Fruit fly (Drosophila melanogaster) whole organism, embryonic: Measurements from ENCODE around the gene Bsg.

Experiments
- ATbp ChIP-seq: fragments of 200-800 bp; sonication (Bioruptor generic); optimal IDR thresholded peaks from 2 replicates; lab custom pipeline; 2017; ENCODE audit warnings: missing biosample characterization, mild to moderate bottlenecking, missing genetic modification characterization, missing genetic modification reagents
- Atf6 ChIP-seq: fragments of 200-800 bp; sonication (Bioruptor generic); IDR thresholded peaks from 2 replicates; pipeline ENCODE4 v1.3.6; 2022; ENCODE audit warnings: missing biosample characterization, missing genetic modification characterization
- Bgb ChIP-seq: fragments of 200-800 bp; sonication (Bioruptor generic); IDR thresholded peaks from 2 replicates; pipeline ENCODE4 v1.3.6; 2022; ENCODE audit warnings: missing biosample characterization, missing genetic modification characterization; ENCODE audit not compliant: partially characterized antibody
- CG10321 ChIP-seq: fragments of 200-800 bp; sonication (Bioruptor generic); IDR thresholded peaks from 2 replicates; pipeline ENCODE4 v1.3.6; 2022; ENCODE audit warnings: missing biosample characterization, missing genetic modification characterization
- CG11398 ChIP-seq: fragments of 200-800 bp; sonication (Bioruptor generic); optimal IDR thresholded peaks from 2 replicates; lab custom pipeline; 2016; ENCODE audit warnings: missing biosample characterization, missing genetic modification characterization
- CG11504 ChIP-seq: fragments of 200-800 bp; sonication (Bioruptor generic); optimal IDR thresholded peaks from 3 replicates; lab custom pipeline; 2019; ENCODE audit warnings: missing biosample characterization, mild to moderate bottlenecking, missing genetic modification characterization, moderate library complexity
- CG12071 ChIP-seq: fragments of 200-800 bp; sonication (Bioruptor generic); optimal IDR thresholded peaks from 3 replicates; lab custom pipeline; 2018; ENCODE audit warnings: missing biosample characterization, mild to moderate bottlenecking, missing genetic modification characterization
- CG12391 ChIP-seq: fragments of 200-800 bp; sonication (Bioruptor generic); optimal IDR thresholded peaks from 3 replicates; lab custom pipeline; 2018; ENCODE audit warnings: missing biosample characterization, mild to moderate bottlenecking, missing genetic modification characterization, moderate library complexity
- CG15011 ChIP-seq: fragments of 200-800 bp; sonication (Bioruptor generic); optimal IDR thresholded peaks from 3 replicates; lab custom pipeline; 2018; ENCODE audit warnings: missing biosample characterization, mild to moderate bottlenecking, missing genetic modification characterization
- CG17359 ChIP-seq: fragments of 200-800 bp; sonication (Bioruptor generic); optimal IDR thresholded peaks from 3 replicates; lab custom pipeline; 2018; ENCODE audit warnings: missing biosample characterization, mild to moderate bottlenecking, missing genetic modification characterization, moderate library complexity
- CG2199 ChIP-seq: fragments of 200-800 bp; sonication (Bioruptor generic); IDR thresholded peaks from 3 replicates; pipeline ENCODE4 v1.3.6; 2022; ENCODE audit warnings: missing biosample characterization, missing genetic modification characterization
- CG2202 ChIP-seq: fragments of 200-800 bp; sonication (Bioruptor generic); optimal IDR thresholded peaks from 2 replicates; lab custom pipeline; 2018; ENCODE audit warnings: missing biosample characterization, mild to moderate bottlenecking, missing genetic modification characterization
- CG3163 ChIP-seq: fragments of 200-800 bp; sonication (Bioruptor generic); optimal IDR thresholded peaks from 3 replicates; lab custom pipeline; 2016; ENCODE audit warnings: missing biosample characterization, missing genetic modification characterization
- CG34376 ChIP-seq: fragments of 200-800 bp; sonication (Bioruptor generic); optimal IDR thresholded peaks from 2 replicates; lab custom pipeline; 2018; ENCODE audit warnings: missing biosample characterization, mild to moderate bottlenecking, missing genetic modification characterization
- CG6272 ChIP-seq: fragments of 200-800 bp; sonication (Bioruptor generic); IDR thresholded peaks from 2 replicates; pipeline ENCODE4 v1.3.6; 2022; ENCODE audit warnings: missing biosample characterization, missing genetic modification characterization
- CG7556 ChIP-seq: fragments of 200-800 bp; sonication (Bioruptor generic); optimal IDR thresholded peaks from 2 replicates; lab custom pipeline; 2017; ENCODE audit warnings: missing biosample characterization, mild to moderate bottlenecking, missing genetic modification characterization
- CG9215 ChIP-seq: fragments of 200-800 bp; sonication (Bioruptor generic); IDR thresholded peaks from 2 replicates; pipeline ENCODE4 v1.3.6; 2022; ENCODE audit warnings: missing biosample characterization, missing genetic modification characterization
- CG9797 ChIP-seq: fragments of 200-800 bp; sonication (Bioruptor generic); optimal IDR thresholded peaks from 3 replicates; lab custom pipeline; 2018; ENCODE audit warnings: missing biosample characterization, mild to moderate bottlenecking, missing genetic modification characterization
- CTCF ChIP-seq: fragments of 200-800 bp; sonication (Bioruptor generic); optimal IDR thresholded peaks from 2 replicates; lab custom pipeline; 2017; ENCODE audit warnings: missing biosample characterization, mild to moderate bottlenecking, missing genetic modification characterization, moderate library complexity
- D ChIP-seq, 2 experiments: fragments of 200-800 bp in 1 of 2; fragments of >200 bp in 1 of 2; sonication (Bioruptor generic) in 1 of 2; optimal IDR thresholded peaks; 2 replicates in 1 of 2; 3 replicates in 1 of 2; lab custom pipeline; 2017; ENCODE audit warnings: mild to moderate bottlenecking in 1 of 2, missing biosample characterization in 1 of 2, missing genetic modification characterization in 1 of 2, missing genetic modification reagents in 1 of 2
- D19A ChIP-seq: fragments of 200-800 bp; optimal IDR thresholded peaks from 3 replicates; lab custom pipeline; 2019; ENCODE audit warnings: missing biosample characterization, mild to moderate bottlenecking, missing genetic modification characterization, moderate library complexity
- Dek ChIP-seq: fragments of 200-800 bp; sonication (Bioruptor generic); optimal IDR thresholded peaks from 3 replicates; lab custom pipeline; 2019; ENCODE audit warnings: missing biosample characterization, mild to moderate bottlenecking, missing genetic modification characterization, moderate library complexity
- Dip3 ChIP-seq: fragments of 200-800 bp; sonication (Bioruptor generic); optimal IDR thresholded peaks from 3 replicates; lab custom pipeline; 2016; ENCODE audit warnings: missing biosample characterization, missing genetic modification characterization
- Ets65A ChIP-seq: fragments of 200-800 bp; sonication (Bioruptor generic); peaks from one replicate; lab custom pipeline; 2016; ENCODE audit warnings: missing biosample characterization, missing genetic modification characterization
- Fer3 ChIP-seq: fragments of 200-800 bp; sonication (Bioruptor generic); optimal IDR thresholded peaks from 2 replicates; lab custom pipeline; 2018; ENCODE audit warnings: missing biosample characterization, mild to moderate bottlenecking, missing genetic modification characterization, moderate library complexity
- HLHmδ ChIP-seq: fragments of 200-800 bp; sonication (Bioruptor generic); optimal IDR thresholded peaks from 2 replicates; lab custom pipeline; 2018; ENCODE audit warnings: missing biosample characterization, mild to moderate bottlenecking, missing genetic modification characterization, moderate library complexity
- Mad ChIP-seq: fragments of 200-800 bp; sonication (Bioruptor generic); optimal IDR thresholded peaks from 2 replicates; lab custom pipeline; 2016; ENCODE audit warnings: missing biosample characterization, missing genetic modification characterization
- Max ChIP-seq: fragments of 200-800 bp; sonication (Bioruptor generic); optimal IDR thresholded peaks from 2 replicates; lab custom pipeline; 2016; ENCODE audit warnings: missing biosample characterization, mild to moderate bottlenecking, missing genetic modification characterization
- NC2α ChIP-seq: fragments of 200-800 bp; sonication (Bioruptor generic); optimal IDR thresholded peaks from 2 replicates; lab custom pipeline; 2016; ENCODE audit warnings: missing biosample characterization, missing genetic modification characterization
- NFAT ChIP-seq: fragments of 200-800 bp; sonication (Bioruptor generic); IDR thresholded peaks from 2 replicates; pipeline ENCODE4 v1.3.6; 2022; ENCODE audit warnings: missing biosample characterization, missing genetic modification characterization
- Nf-YA ChIP-seq: fragments of 200-800 bp; sonication (Bioruptor generic); IDR thresholded peaks from 2 replicates; pipeline ENCODE4 v1.3.6; 2022; ENCODE audit warnings: missing biosample characterization, missing genetic modification characterization
- Spps ChIP-seq: fragments of 200-800 bp; sonication (Bioruptor generic); optimal IDR thresholded peaks from 2 replicates; lab custom pipeline; 2018; ENCODE audit warnings: missing biosample characterization, mild to moderate bottlenecking, missing genetic modification characterization
- al ChIP-seq: fragments of 200-800 bp; sonication (Bioruptor generic); IDR thresholded peaks from 2 replicates; pipeline ENCODE4 v1.3.6; 2022; ENCODE audit warnings: missing biosample characterization, missing genetic modification characterization
- bbx ChIP-seq: fragments of 200-800 bp; sonication (Bioruptor generic); IDR thresholded peaks from 2 replicates; pipeline ENCODE4 v1.3.6; 2022; ENCODE audit warnings: missing biosample characterization, missing genetic modification characterization; ENCODE audit not compliant: partially characterized antibody
- bowl ChIP-seq: fragments of 200-800 bp; sonication (Bioruptor generic); IDR thresholded peaks from 2 replicates; pipeline ENCODE4 v1.3.6; 2022; ENCODE audit warnings: missing biosample characterization, missing genetic modification characterization
- dpn ChIP-seq, 2 experiments: fragments of 200-800 bp; sonication (Bioruptor generic); optimal IDR thresholded peaks; 3 replicates each; lab custom pipeline; 2016; ENCODE audit warnings: missing biosample characterization in 2 of 2, missing genetic modification characterization in 2 of 2
- eve ChIP-seq, 2 experiments: fragments of >200 bp; optimal IDR thresholded peaks; 2 replicates each; lab custom pipeline; 2017; ENCODE audit warnings: missing biosample characterization in 2 of 2, missing genetic modification characterization in 2 of 2
- gsb ChIP-seq: fragments of 200-800 bp; sonication (Bioruptor generic); IDR thresholded peaks from 2 replicates; pipeline ENCODE4 v1.3.6; 2022; ENCODE audit warnings: missing biosample characterization, missing genetic modification characterization
- maf-S ChIP-seq: fragments of 200-800 bp; sonication (Bioruptor generic); optimal IDR thresholded peaks from 2 replicates; lab custom pipeline; 2016; ENCODE audit warnings: missing biosample characterization, missing genetic modification characterization
- mld ChIP-seq: fragments of 200-800 bp; sonication (Bioruptor generic); IDR thresholded peaks from 3 replicates; pipeline ENCODE4 v1.3.6; 2022; ENCODE audit warnings: missing biosample characterization, missing genetic modification characterization; ENCODE audit not compliant: partially characterized antibody
- nmo ChIP-seq: fragments of 200-800 bp; sonication (Bioruptor generic); optimal IDR thresholded peaks from 2 replicates; lab custom pipeline; 2018; ENCODE audit warnings: missing biosample characterization, mild to moderate bottlenecking, missing genetic modification characterization, moderate library complexity
- pnt ChIP-seq: fragments of 200-800 bp; sonication (Bioruptor generic); optimal IDR thresholded peaks from 3 replicates; lab custom pipeline; 2016; ENCODE audit warnings: missing biosample characterization, missing genetic modification characterization
- prd ChIP-seq, 3 experiments: fragments of >200 bp in 2 of 3; fragments of 200-800 bp in 1 of 3; sonication (Bioruptor generic) in 1 of 3; optimal IDR thresholded peaks in 2 of 3; IDR thresholded peaks in 1 of 3; 2 replicates in 2 of 3; 3 replicates in 1 of 3; pipeline versions ENCODE4 v1.3.6 to Lab custom; 2017 to 2022; ENCODE audit warnings: missing biosample characterization in 1 of 3, missing genetic modification characterization in 1 of 3
- ranshi ChIP-seq: fragments of 200-800 bp; sonication (Bioruptor generic); IDR thresholded peaks from 2 replicates; pipeline ENCODE4 v1.3.6; 2022; ENCODE audit warnings: missing biosample characterization, missing genetic modification characterization
- seq ChIP-seq: fragments of 200-800 bp; sonication (Bioruptor generic); IDR thresholded peaks from 2 replicates; pipeline ENCODE4 v1.3.6; 2022; ENCODE audit warnings: missing biosample characterization, missing genetic modification characterization
- slbo ChIP-seq: fragments of 200-800 bp; sonication (Bioruptor generic); IDR thresholded peaks from 2 replicates; pipeline ENCODE4 v1.3.6; 2022; ENCODE audit warnings: missing biosample characterization, missing genetic modification characterization
- ssp ChIP-seq: fragments of 200-800 bp; sonication (Bioruptor generic); IDR thresholded peaks from 2 replicates; pipeline ENCODE4 v1.3.6; 2022; ENCODE audit warnings: missing biosample characterization, missing genetic modification characterization
- stc ChIP-seq: fragments of 200-800 bp; sonication (Bioruptor generic); IDR thresholded peaks from 2 replicates; pipeline ENCODE4 v1.3.6; 2022; ENCODE audit warnings: missing biosample characterization, missing genetic modification characterization
- tna ChIP-seq: fragments of 200-800 bp; sonication (Bioruptor generic); IDR thresholded peaks from 2 replicates; pipeline ENCODE4 v1.3.6; 2022; ENCODE audit warnings: missing biosample characterization, missing genetic modification characterization; ENCODE audit not compliant: partially characterized antibody
- tup ChIP-seq: fragments of 200-800 bp; sonication (Bioruptor generic); optimal IDR thresholded peaks from 2 replicates; lab custom pipeline; 2016; ENCODE audit warnings: missing biosample characterization, mild to moderate bottlenecking, missing genetic modification characterization, moderate library complexity
- vfl ChIP-seq: fragments of 200-800 bp; sonication (Bioruptor generic); optimal IDR thresholded peaks from 2 replicates; lab custom pipeline; 2016; ENCODE audit warnings: missing biosample characterization, missing genetic modification characterization
- vnd ChIP-seq: fragments of 200-800 bp; sonication (Bioruptor generic); IDR thresholded peaks from 3 replicates; pipeline ENCODE4 v1.3.6; 2022; ENCODE audit warnings: missing biosample characterization, missing genetic modification characterization; ENCODE audit not compliant: partially characterized antibody

The Bsg gene

DNA sequence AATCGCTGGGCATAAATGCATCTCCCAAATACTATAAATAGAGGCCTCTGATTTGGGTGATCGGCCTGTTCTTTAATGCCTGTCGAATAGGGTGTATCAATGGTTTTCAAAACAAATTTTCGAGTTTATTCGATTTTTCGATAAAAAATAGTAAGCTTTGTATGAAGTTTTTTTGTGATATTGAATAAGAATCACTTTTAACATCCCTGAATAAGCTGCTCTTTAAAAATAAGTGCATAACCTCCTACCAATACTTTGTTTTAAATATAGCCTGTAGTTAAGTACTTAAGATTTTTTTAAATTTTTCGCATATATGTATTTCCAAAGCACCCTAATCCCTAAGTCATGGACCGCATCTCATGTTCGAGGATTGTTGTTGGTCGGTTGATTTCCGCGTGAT, 2.6 kb upstream of the Bsg start (continued):
- TF ChIP-seq Atf6 (GFP tag; lab: Robert Waterston, UW) = no peak
- no peak for TF ChIP-seq CG9797 (GFP tag; lab: Kevin White, UChicago)
- TF ChIP-seq CG2199 = no peak
- TF ChIP-seq Fer3 = no peak
- TF ChIP-seq Bgb = no peak
- peak; percentile 21 for TF ChIP-seq ATbp (GFP tag; lab: Kevin White, UChicago)
- TF ChIP-seq bbx (GFP tag; lab: Robert Waterston, UW) = no peak
- no peak for TF ChIP-seq pnt
- no peak for TF ChIP-seq CG3163
- TF ChIP-seq prd (optimal IDR thresholded peaks at IDR 0.05; lab: Kevin White, UChicago) = no peak
- TF ChIP-seq prd (GFP tag; IDR thresholded peaks at IDR 0.05; lab: Robert Waterston, UW) = no peak
- no peak for TF ChIP-seq CG6272 (GFP tag; lab: Robert Waterston, UW)
- no peak for TF ChIP-seq CG11398 (GFP tag; lab: Kevin White, UChicago)
- TF ChIP-seq maf-S (GFP tag; lab: Kevin White, UChicago) = no peak
- TF ChIP-seq gsb = no peak
- TF ChIP-seq CTCF = no peak
- no peak for TF ChIP-seq CG11504
- no peak for TF ChIP-seq CG12071
- TF ChIP-seq CG7556 = peak; percentile 63
- TF ChIP-seq CG2202 (tag; lab: Kevin White, UChicago) = peak; percentile 59
- TF ChIP-seq Spps (tag; lab: Kevin White, UChicago) = no peak
- TF ChIP-seq CG9215 = no peak
- TF ChIP-seq bowl = no peak
- TF ChIP-seq stc (GFP tag; lab: Robert Waterston, UW) = no peak
- TF ChIP-seq tna (GFP tag; lab: Robert Waterston, UW) = no peak
- no peak for TF ChIP-seq vfl
- TF ChIP-seq CG10321 (GFP tag; lab: Robert Waterston, UW) = no peak
- TF ChIP-seq Dip3 = no peak
- TF ChIP-seq dpn (GFP tag; optimal IDR thresholded peaks at IDR 0.05; lab: Kevin White, UChicago) = peak in 1 of 2 experiments; percentile 0
- no peak for TF ChIP-seq Mad (GFP tag; lab: Kevin White, UChicago)
- TF ChIP-seq al = no peak
- no peak for TF ChIP-seq HLHmδ (GFP tag; lab: Kevin White, UChicago)
- TF ChIP-seq vnd = no peak
- peak; percentile 59 for TF ChIP-seq D19A (tag; lab: Kevin White, UChicago)
- no peak for TF ChIP-seq Max (GFP tag; lab: Kevin White, UChicago)
- TF ChIP-seq NFAT (GFP tag; lab: Robert Waterston, UW) = no peak
- no peak for TF ChIP-seq Nf-YA (GFP tag; lab: Robert Waterston, UW)
- TF ChIP-seq CG34376 = no peak
- peak; percentile 21 for TF ChIP-seq nmo (GFP tag; lab: Kevin White, UChicago)
- TF ChIP-seq Ets65A (GFP tag; lab: Kevin White, UChicago) = peak; percentile 9
- TF ChIP-seq tup (GFP tag; lab: Kevin White, UChicago) = no peak
- peak; percentile 16 for TF ChIP-seq CG17359 (tag; lab: Kevin White, UChicago)
- no peak for TF ChIP-seq D (optimal IDR thresholded peaks at IDR 0.05; lab: Kevin White, UChicago)
- peak; percentile 8 for TF ChIP-seq D (GFP tag; optimal IDR thresholded peaks at IDR 0.05; lab: Kevin White, UChicago)
- peak; percentile 20 for TF ChIP-seq Dek (tag; lab: Kevin White, UChicago)
- no peak for TF ChIP-seq seq (GFP tag; lab: Robert Waterston, UW)
- no peak for TF ChIP-seq NC2α
- TF ChIP-seq CG15011 (GFP tag; lab: Kevin White, UChicago) = no peak
- no peak for TF ChIP-seq mld (GFP tag; lab: Robert Waterston, UW)
- TF ChIP-seq ssp (GFP tag; lab: Robert Waterston, UW) = no peak
- peak; percentile 72 for TF ChIP-seq CG12391
- no peak for TF ChIP-seq ranshi (GFP tag; lab: Robert Waterston, UW)
- TF ChIP-seq slbo = no peak
- no peak for TF ChIP-seq eve (GFP tag; optimal IDR thresholded peaks at IDR 0.05; lab: Kevin White, UChicago)
